Worm (Caenorhabditis elegans) whole organism, mixed stage, embryonic: ENCODE measurements around the gene F22F4.5.

Experiments
- M03D4.4 ChIP-seq: sonication (generic microtip); optimal IDR thresholded peaks from 2 replicates; lab custom pipeline; 2017; ENCODE audit warnings: mild to moderate bottlenecking, missing genetic modification characterization, missing compliant biosample characterization
- blmp-1 ChIP-seq: fragments of 150-350 bp; optimal IDR thresholded peaks from 2 replicates; lab custom pipeline; 2014; ENCODE audit warnings: missing biosample characterization, missing genetic modification characterization
- ces-1 ChIP-seq: fragments of 150-350 bp; optimal IDR thresholded peaks from 2 replicates; lab custom pipeline; 2014; ENCODE audit warnings: missing biosample characterization, missing genetic modification reagents, missing genetic modification characterization
- lin-13 ChIP-seq: fragments of 150-350 bp; optimal IDR thresholded peaks from 2 replicates; lab custom pipeline; 2014; ENCODE audit warnings: missing biosample characterization, missing genetic modification characterization
- lsy-2 ChIP-seq: fragments of 150-350 bp; optimal IDR thresholded peaks from 2 replicates; lab custom pipeline; 2014; ENCODE audit warnings: missing biosample characterization, missing genetic modification characterization
- mep-1 ChIP-seq: fragments of 150-350 bp; optimal IDR thresholded peaks from 2 replicates; lab custom pipeline; 2017; ENCODE audit warnings: missing biosample characterization, missing genetic modification reagents, missing genetic modification characterization, inconsistent platforms
- nhr-28 ChIP-seq: fragments of 150-350 bp; optimal IDR thresholded peaks from 2 replicates; lab custom pipeline; 2014; ENCODE audit warnings: missing biosample characterization, missing genetic modification characterization
- nhr-76 ChIP-seq: sonication (generic microtip); optimal IDR thresholded peaks from 2 replicates; lab custom pipeline; 2017; ENCODE audit warnings: missing biosample characterization, missing genetic modification characterization
- snpc-4 ChIP-seq: fragments of 150-350 bp; optimal IDR thresholded peaks from 2 replicates; lab custom pipeline; 2014; ENCODE audit warnings: missing biosample characterization, missing genetic modification characterization
- unc-62 ChIP-seq: fragments of 150-350 bp; optimal IDR thresholded peaks from 2 replicates; lab custom pipeline; 2014; ENCODE audit warnings: missing biosample characterization, missing genetic modification reagents, missing genetic modification characterization
- ztf-11 ChIP-seq: fragments of 150-350 bp; optimal IDR thresholded peaks from 2 replicates; lab custom pipeline; 2014; ENCODE audit warnings: missing biosample characterization, missing genetic modification characterization

DNA sequence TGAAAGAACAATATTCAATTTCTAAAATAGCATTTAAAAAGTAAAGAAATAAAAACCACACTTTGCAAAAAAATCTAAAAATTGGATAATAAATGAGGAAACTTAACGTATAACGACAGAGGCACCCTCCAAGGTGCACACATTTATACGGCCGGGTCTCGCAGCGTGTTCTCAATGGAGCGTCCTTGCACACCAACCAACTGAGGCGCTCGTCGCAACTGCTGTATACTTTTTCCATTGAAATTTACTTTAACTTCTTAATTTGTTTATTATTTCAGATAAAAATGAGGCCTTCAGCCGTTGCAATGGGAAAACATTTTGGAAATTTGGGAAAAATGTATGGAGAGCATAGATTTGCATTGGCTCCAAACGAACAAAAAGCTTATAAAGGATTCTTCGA, 39.5 kb downstream of the F22F4.5 start, which contains the start of the genes R07E4.5 and R07E4.3:
- TF ChIP-seq mep-1 (tag; lab: Kevin White, UChicago) = peak; percentile 93
- peak; percentile 71 for TF ChIP-seq lsy-2
- TF ChIP-seq lin-13 = peak; percentile 56
- no peak for TF ChIP-seq blmp-1 (tag; lab: Kevin White, UChicago)
- TF ChIP-seq unc-62 (GFP tag; lab: Kevin White, UChicago) = no peak
- TF ChIP-seq ztf-11 (tag; lab: Kevin White, UChicago) = no peak
- TF ChIP-seq M03D4.4 (tag; lab: Kevin White, UChicago) = no peak
- no peak for TF ChIP-seq nhr-76 (tag; lab: Kevin White, UChicago)
- no peak for TF ChIP-seq nhr-28
- no peak for TF ChIP-seq snpc-4 (tag; lab: Kevin White, UChicago)
- peak; percentile 48 for TF ChIP-seq ces-1 (GFP tag; lab: Kevin White, UChicago)
